Fruit fly (Drosophila melanogaster) whole organism, pupa: ENCODE results near the gene CG9837.
A peak's percentile ranks its signal among the peaks of the same experiment; 100 is the strongest.

Source experiments
- CG10348 ChIP-seq: fragments of 200-800 bp; sonication (Bioruptor generic); IDR thresholded peaks from 2 replicates; pipeline ENCODE4 v1.3.6; 2022; ENCODE audit warnings: missing biosample characterization, missing genetic modification characterization
- CG12605 ChIP-seq: fragments of 200-800 bp; sonication (Bioruptor generic); IDR thresholded peaks from 2 replicates; pipeline ENCODE4 v1.3.6; 2022; ENCODE audit warnings: missing biosample characterization, missing genetic modification characterization
- CG13204 ChIP-seq: fragments of 200-800 bp; sonication (Bioruptor generic); optimal IDR thresholded peaks from 2 replicates; lab custom pipeline; 2018; ENCODE audit warnings: missing biosample characterization, mild to moderate bottlenecking, missing genetic modification characterization, moderate library complexity
- CG14655 ChIP-seq: fragments of 200-800 bp; sonication (Bioruptor generic); optimal IDR thresholded peaks from 3 replicates; lab custom pipeline; 2017; ENCODE audit warnings: mild to moderate bottlenecking, missing biosample characterization, missing genetic modification reagents, missing genetic modification characterization
- CG15710 ChIP-seq: fragments of 200-800 bp; sonication (Bioruptor generic); optimal IDR thresholded peaks from 2 replicates; lab custom pipeline; 2018; ENCODE audit warnings: missing biosample characterization, mild to moderate bottlenecking, missing genetic modification characterization, moderate library complexity
- CG17806 ChIP-seq: fragments of 200-800 bp; sonication (Bioruptor generic); optimal IDR thresholded peaks from 2 replicates; lab custom pipeline; 2018; ENCODE audit warnings: missing biosample characterization, mild to moderate bottlenecking, missing genetic modification characterization, moderate library complexity
- CG32121 ChIP-seq: fragments of 200-800 bp; sonication (Bioruptor generic); IDR thresholded peaks from 2 replicates; pipeline ENCODE4 v1.3.6; 2022; ENCODE audit warnings: missing biosample characterization, missing genetic modification characterization
- CG34367 ChIP-seq: fragments of 200-800 bp; sonication (Bioruptor generic); optimal IDR thresholded peaks from 2 replicates; lab custom pipeline; 2018; ENCODE audit warnings: missing biosample characterization, mild to moderate bottlenecking, missing genetic modification characterization
- CG4496 ChIP-seq: fragments of 200-800 bp; sonication (Bioruptor generic); IDR thresholded peaks from 3 replicates; pipeline ENCODE4 v1.3.6; 2022; ENCODE audit warnings: missing biosample characterization, missing genetic modification characterization
- CG8159 ChIP-seq: fragments of 200-800 bp; sonication (Bioruptor generic); optimal IDR thresholded peaks from 3 replicates; lab custom pipeline; 2018; ENCODE audit warnings: missing biosample characterization, mild to moderate bottlenecking, missing genetic modification characterization, moderate library complexity
- CG8301 ChIP-seq: fragments of 200-800 bp; sonication (Bioruptor generic); optimal IDR thresholded peaks from 2 replicates; lab custom pipeline; 2018; ENCODE audit warnings: missing biosample characterization, mild to moderate bottlenecking, missing genetic modification characterization
- CG9948 ChIP-seq: fragments of 200-800 bp; sonication (Bioruptor generic); optimal IDR thresholded peaks from 2 replicates; lab custom pipeline; 2018; ENCODE audit warnings: missing biosample characterization, mild to moderate bottlenecking, missing genetic modification characterization, moderate library complexity
- D1 ChIP-seq: fragments of 200-800 bp; sonication (Bioruptor generic); optimal IDR thresholded peaks from 2 replicates; lab custom pipeline; 2018; ENCODE audit warnings: missing biosample characterization, mild to moderate bottlenecking, missing genetic modification characterization, moderate library complexity
- EcR ChIP-seq: fragments of 200-800 bp; sonication (Bioruptor generic); optimal IDR thresholded peaks from 3 replicates; lab custom pipeline; 2019; ENCODE audit warnings: missing biosample characterization, missing genetic modification characterization, mild to moderate bottlenecking, moderate library complexity, missing genetic modification reagents
- Ets98B ChIP-seq: fragments of 200-800 bp; sonication (Bioruptor generic); IDR thresholded peaks from 2 replicates; pipeline ENCODE4 v1.3.6; 2022; ENCODE audit warnings: missing biosample characterization, missing genetic modification characterization
- Pif1A ChIP-seq: fragments of 200-800 bp; sonication (Bioruptor generic); optimal IDR thresholded peaks from 3 replicates; lab custom pipeline; 2016; ENCODE audit warnings: missing biosample characterization, missing genetic modification characterization
- Pif1B ChIP-seq: fragments of 200-800 bp; sonication (Bioruptor generic); optimal IDR thresholded peaks from 3 replicates; lab custom pipeline; 2016; ENCODE audit warnings: missing biosample characterization, missing genetic modification characterization
- Snoo ChIP-seq: fragments of 200-800 bp; sonication (Bioruptor generic); optimal IDR thresholded peaks from 3 replicates; lab custom pipeline; 2017; ENCODE audit warnings: missing biosample characterization, mild to moderate bottlenecking, missing genetic modification characterization, inconsistent platforms
- fd96Ca ChIP-seq: fragments of 200-800 bp; sonication (Bioruptor generic); IDR thresholded peaks from 3 replicates; pipeline ENCODE4 v1.3.6; 2022; ENCODE audit warnings: missing biosample characterization, missing genetic modification characterization
- gl ChIP-seq: fragments of 200-800 bp; sonication (Bioruptor generic); optimal IDR thresholded peaks from 2 replicates; lab custom pipeline; 2018; ENCODE audit warnings: missing biosample characterization, mild to moderate bottlenecking, missing genetic modification characterization
- rn ChIP-seq: fragments of 200-800 bp; sonication (Bioruptor generic); IDR thresholded peaks from 2 replicates; pipeline ENCODE4 v1.3.6; 2022; ENCODE audit warnings: missing biosample characterization, missing genetic modification characterization

The CG9837 gene

dm6 chr3R:8814029-8814647 lies 759 bp upstream of the CG9837 start:
- TF ChIP-seq CG4496 (GFP tag; lab: Robert Waterston, UW) (no peak), CG15710 (tag; lab: Kevin White, UChicago) (no peak), Ets98B (GFP tag; lab: Robert Waterston, UW) (no peak), D1 (tag; lab: Kevin White, UChicago) (no peak), EcR (GFP tag; lab: Kevin White, UChicago) (no peak), Pif1B (GFP tag; lab: Kevin White, UChicago) (no peak), Pif1A (GFP tag; lab: Kevin White, UChicago) (no peak), CG9948 (tag; lab: Kevin White, UChicago) (no peak), CG8301 (tag; lab: Kevin White, UChicago) (no peak), CG10348 (GFP tag; lab: Robert Waterston, UW) (no peak), CG17806 (tag; lab: Kevin White, UChicago) (no peak), CG32121 (no peak)

- TF ChIP-seq EcR (GFP tag; lab: Kevin White, UChicago) (peak; percentile 54), CG32121 (peak; percentile 92), CG13204 (GFP tag; lab: Kevin White, UChicago) (peak; percentile 14), CG12605 (GFP tag; lab: Robert Waterston, UW) (peak; percentile 87), gl (tag; lab: Kevin White, UChicago) (peak; percentile 57), CG9948 (tag; lab: Kevin White, UChicago) (peak; percentile 63), CG15710 (tag; lab: Kevin White, UChicago) (peak; percentile 83), Ets98B (GFP tag; lab: Robert Waterston, UW) (peak; percentile 93), CG34367 (peak; percentile 70), Pif1A (GFP tag; lab: Kevin White, UChicago) (peak; percentile 81), rn (GFP tag; lab: Robert Waterston, UW) (peak; percentile 89), Pif1B (GFP tag; lab: Kevin White, UChicago) (peak; percentile 87), D1 (tag; lab: Kevin White, UChicago) (peak; percentile 61), CG8301 (tag; lab: Kevin White, UChicago) (peak; percentile 90), CG8159 (tag; lab: Kevin White, UChicago) (peak; percentile 83), Snoo (tag; lab: Kevin White, UChicago) (peak; percentile 44), CG17806 (tag; lab: Kevin White, UChicago) (peak; percentile 82), fd96Ca (GFP tag; lab: Robert Waterston, UW) (peak; percentile 94; the same call in 2 of the 3 replicates), CG4496 (GFP tag; lab: Robert Waterston, UW) (peak; percentile 96), CG14655 (GFP tag; lab: Kevin White, UChicago) (peak; percentile 80), CG10348 (GFP tag; lab: Robert Waterston, UW) (0 out of 2 replicates have a peak, but pooled peaks have one; percentile 31)
These were observed 925 bp downstream of the CG9837 start for dm6 chr3R:8812342-8812966.

dm6 chr3R:8811323-8811936 lies 1.9 kb downstream of the CG9837 start:
- peak; percentile 99 for TF ChIP-seq CG8159 (tag; lab: Kevin White, UChicago)
- TF ChIP-seq CG4496 (GFP tag; lab: Robert Waterston, UW) = peak; percentile 99
- peak; percentile 99 for TF ChIP-seq CG32121
- peak; percentile 99 for TF ChIP-seq CG34367
- TF ChIP-seq CG8301 (tag; lab: Kevin White, UChicago) = peak; percentile 99
- TF ChIP-seq D1 (tag; lab: Kevin White, UChicago) = peak; percentile 98
- TF ChIP-seq EcR (GFP tag; lab: Kevin White, UChicago) = peak; percentile 85
- TF ChIP-seq Snoo (tag; lab: Kevin White, UChicago) = peak; percentile 96
- TF ChIP-seq rn (GFP tag; lab: Robert Waterston, UW) = peak; percentile 98
- TF ChIP-seq CG9948 (tag; lab: Kevin White, UChicago) = peak; percentile 99
- peak; percentile 99 for TF ChIP-seq fd96Ca (GFP tag; lab: Robert Waterston, UW)
- TF ChIP-seq CG14655 (GFP tag; lab: Kevin White, UChicago) = peak; percentile 99
- peak; percentile 99 for TF ChIP-seq Ets98B (GFP tag; lab: Robert Waterston, UW)
- peak; percentile 99 for TF ChIP-seq Pif1A (GFP tag; lab: Kevin White, UChicago)
- peak; percentile 99 for TF ChIP-seq CG15710 (tag; lab: Kevin White, UChicago)
- TF ChIP-seq CG12605 (GFP tag; lab: Robert Waterston, UW) = peak; percentile 98
- peak; percentile 99 for TF ChIP-seq CG17806 (tag; lab: Kevin White, UChicago)
- TF ChIP-seq CG13204 (GFP tag; lab: Kevin White, UChicago) = peak; percentile 95
- TF ChIP-seq CG10348 (GFP tag; lab: Robert Waterston, UW) = peak; percentile 98
- TF ChIP-seq gl (tag; lab: Kevin White, UChicago) = peak; percentile 96
- peak; percentile 99 for TF ChIP-seq Pif1B (GFP tag; lab: Kevin White, UChicago)

- TF ChIP-seq Pif1B (GFP tag; lab: Kevin White, UChicago) (peak; percentile 15), CG8159 (tag; lab: Kevin White, UChicago) (peak; percentile 32), CG4496 (GFP tag; lab: Robert Waterston, UW) (peak; percentile 20), Ets98B (GFP tag; lab: Robert Waterston, UW) (peak; percentile 54), CG12605 (GFP tag; lab: Robert Waterston, UW) (peak; percentile 36; the same call in 1 of the 2 replicates), Pif1A (GFP tag; lab: Kevin White, UChicago) (peak; percentile 72), D1 (tag; lab: Kevin White, UChicago) (peak; percentile 85), EcR (GFP tag; lab: Kevin White, UChicago) (peak; percentile 15), CG17806 (tag; lab: Kevin White, UChicago) (peak; percentile 85), CG10348 (GFP tag; lab: Robert Waterston, UW) (no peak), CG32121 (peak; percentile 46), CG9948 (tag; lab: Kevin White, UChicago) (peak; percentile 87), CG14655 (GFP tag; lab: Kevin White, UChicago) (peak; percentile 85), CG8301 (tag; lab: Kevin White, UChicago) (no peak), Snoo (tag; lab: Kevin White, UChicago) (no peak), gl (tag; lab: Kevin White, UChicago) (peak; percentile 23), CG13204 (GFP tag; lab: Kevin White, UChicago) (peak; percentile 28), CG34367 (peak; percentile 7), fd96Ca (GFP tag; lab: Robert Waterston, UW) (0 out of 3 replicates have a peak, but pooled peaks have one; percentile 26), rn (GFP tag; lab: Robert Waterston, UW) (peak; percentile 39; the same call in 1 of the 2 replicates), CG15710 (tag; lab: Kevin White, UChicago) (peak; percentile 41)
These were observed 2.8 kb downstream of the CG9837 start for dm6 chr3R:8810397-8811184.
